Worm (Caenorhabditis elegans): ENCODE measurements around the gene Y15E3A.3.
A peak's percentile ranks its signal among the peaks of the same experiment; 100 is the strongest.

DNA sequence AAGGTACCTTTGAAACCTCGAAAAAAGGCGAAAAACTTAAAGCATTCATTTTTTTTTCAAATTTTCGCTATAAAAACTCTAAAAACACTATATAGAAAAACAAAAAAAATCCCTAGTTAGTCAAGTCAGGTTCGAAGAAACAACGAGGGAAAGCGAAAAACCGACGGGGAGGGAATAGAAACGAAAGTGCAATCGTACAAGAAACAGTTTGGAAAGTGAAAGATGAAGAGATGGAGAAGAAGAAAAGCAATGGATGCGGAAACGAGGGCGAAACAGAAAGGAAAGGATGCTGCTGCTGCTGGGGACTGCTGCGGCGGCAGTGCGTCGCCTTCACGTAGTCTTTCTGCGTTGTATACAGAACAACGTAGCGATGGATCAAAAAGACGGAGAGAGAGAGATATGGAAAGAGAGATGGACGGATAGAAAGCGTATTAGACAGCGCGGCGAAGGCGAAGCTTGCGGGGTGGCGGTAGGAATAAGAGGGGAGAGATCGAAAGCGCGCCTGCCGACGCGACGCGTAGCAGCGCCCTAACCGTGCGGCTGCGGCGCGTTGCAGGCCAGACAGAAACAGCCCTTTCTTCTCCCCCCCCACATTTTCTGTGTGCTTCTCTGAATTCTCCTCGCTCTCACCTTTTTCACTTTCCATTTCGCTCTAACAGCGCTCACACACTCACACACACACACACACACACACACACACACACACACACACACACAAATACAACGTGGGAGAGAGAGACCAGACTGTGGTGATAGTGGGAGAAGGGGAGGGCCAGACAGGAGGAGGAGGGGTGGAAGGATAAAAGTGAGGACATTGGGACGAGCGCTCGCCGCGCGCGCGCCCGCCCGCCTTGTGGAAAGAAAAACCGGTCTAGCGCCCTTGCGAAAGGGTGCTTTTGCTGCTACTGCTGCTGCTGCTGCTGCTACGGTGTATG is 50.5 kb downstream of the Y15E3A.3 start:
- TF ChIP-seq elt-1 (tag; optimal IDR thresholded peaks at IDR 0.05) (no peak), R02D3.7 (tag; optimal IDR thresholded peaks at IDR 0.05) (no peak), nhr-25 (tag; optimal IDR thresholded peaks at IDR 0.05) (peak; percentile 98), mab-5 (tag; optimal IDR thresholded peaks at IDR 0.05) (peak; percentile 60), unc-62 (GFP tag; optimal IDR thresholded peaks at IDR 0.05) (peak; percentile 40), nhr-10 (tag; optimal IDR thresholded peaks at IDR 0.05) (peak; percentile 8), alr-1 (tag; optimal IDR thresholded peaks at IDR 0.05) (no peak), nhr-77 (tag; optimal IDR thresholded peaks at IDR 0.05) (no peak)

Data from whole organism, L2 larva.